Worm (Caenorhabditis elegans) whole organism, L3 larva: ENCODE data around the gene ZK666.4.

Source experiments
- R02D3.7 ChIP-seq: fragments of 150-350 bp; optimal IDR thresholded peaks from 2 replicates; lab custom pipeline; 2014; ENCODE audit warnings: missing biosample characterization, missing genetic modification characterization
- ZK546.5 ChIP-seq: sonication (generic microtip); optimal IDR thresholded peaks from 2 replicates; lab custom pipeline; 2017; ENCODE audit warnings: missing biosample characterization, missing genetic modification characterization
- aly-2 ChIP-seq: fragments of 150-350 bp; optimal IDR thresholded peaks from 2 replicates; lab custom pipeline; 2014; ENCODE audit warnings: missing biosample characterization, missing genetic modification characterization
- ama-1 ChIP-seq: fragments of 150-350 bp; optimal IDR thresholded peaks from 2 replicates; lab custom pipeline; 2018
- ceh-28 ChIP-seq: fragments of 150-350 bp; optimal IDR thresholded peaks from 2 replicates; lab custom pipeline; 2014; ENCODE audit warnings: missing biosample characterization, missing genetic modification reagents, missing genetic modification characterization
- ceh-82 ChIP-seq: fragments of 150-350 bp; optimal IDR thresholded peaks from 2 replicates; lab custom pipeline; 2014; ENCODE audit warnings: missing biosample characterization, missing genetic modification characterization
- daf-12 ChIP-seq: fragments of 150-350 bp; optimal IDR thresholded peaks from 2 replicates; lab custom pipeline; 2014; ENCODE audit warnings: missing biosample characterization, missing genetic modification reagents, missing genetic modification characterization
- egl-27 ChIP-seq: sonication (generic microtip); optimal IDR thresholded peaks from 4 replicates; lab custom pipeline; 2017; ENCODE audit warnings: missing biosample characterization, missing genetic modification reagents, missing genetic modification characterization
- egl-5 ChIP-seq: fragments of 150-350 bp; optimal IDR thresholded peaks from 2 replicates; lab custom pipeline; 2017; ENCODE audit warnings: missing biosample characterization, missing genetic modification reagents, missing genetic modification characterization, inconsistent platforms
- elt-1 ChIP-seq: fragments of 150-350 bp; optimal IDR thresholded peaks from 2 replicates; lab custom pipeline; 2014; ENCODE audit warnings: missing biosample characterization, missing genetic modification characterization
- eor-1 ChIP-seq, 2 experiments: fragments of 150-350 bp; optimal IDR thresholded peaks; 2 replicates each; lab custom pipeline; 2014 to 2018; ENCODE audit warnings: missing biosample characterization in 2 of 2, missing genetic modification characterization in 2 of 2
- fkh-10 ChIP-seq: sonication (generic microtip); optimal IDR thresholded peaks from 2 replicates; lab custom pipeline; 2017; ENCODE audit warnings: missing biosample characterization, missing genetic modification reagents, missing genetic modification characterization
- fos-1 ChIP-seq: fragments of 150-350 bp; optimal IDR thresholded peaks from 2 replicates; lab custom pipeline; 2014; ENCODE audit warnings: missing biosample characterization, missing genetic modification characterization
- hmg-11 ChIP-seq: sonication (generic microtip); optimal IDR thresholded peaks from 2 replicates; lab custom pipeline; 2016; ENCODE audit warnings: missing genetic modification characterization, missing compliant biosample characterization
- lin-15B ChIP-seq: fragments of 150-350 bp; optimal IDR thresholded peaks from 2 replicates; lab custom pipeline; 2014; ENCODE audit warnings: missing biosample characterization, missing genetic modification characterization
- lin-39 ChIP-seq: fragments of 150-350 bp; optimal IDR thresholded peaks from 2 replicates; lab custom pipeline; 2018; ENCODE audit warnings: missing biosample characterization, missing genetic modification reagents, missing genetic modification characterization
- mml-1 ChIP-seq: fragments of 150-350 bp; sonication (generic microtip); optimal IDR thresholded peaks from 3 replicates; lab custom pipeline; 2014; ENCODE audit warnings: missing biosample characterization, missing genetic modification characterization
- nfya-1 ChIP-seq: sonication (generic microtip); optimal IDR thresholded peaks from 2 replicates; lab custom pipeline; 2017; ENCODE audit warnings: missing genetic modification characterization, mild to moderate bottlenecking, missing compliant biosample characterization, antibody characterized with exemption, moderate library complexity; ENCODE audit not compliant: insufficient read depth
- nhr-11 ChIP-seq: fragments of 150-350 bp; optimal IDR thresholded peaks from 2 replicates; lab custom pipeline; 2014; ENCODE audit warnings: missing biosample characterization, missing genetic modification characterization
- nhr-23 ChIP-seq: fragments of 150-350 bp; optimal IDR thresholded peaks from 2 replicates; lab custom pipeline; 2014; ENCODE audit warnings: missing biosample characterization, missing genetic modification reagents, missing genetic modification characterization
- nhr-237 ChIP-seq: fragments of 150-350 bp; optimal IDR thresholded peaks from 2 replicates; lab custom pipeline; 2014; ENCODE audit warnings: missing biosample characterization, missing genetic modification characterization
- nhr-25 ChIP-seq: sonication (generic microtip); optimal IDR thresholded peaks from 2 replicates; lab custom pipeline; 2017; ENCODE audit warnings: missing biosample characterization, missing genetic modification characterization
- nhr-28 ChIP-seq: fragments of 150-350 bp; optimal IDR thresholded peaks from 2 replicates; lab custom pipeline; 2014; ENCODE audit warnings: missing biosample characterization, missing genetic modification characterization
- nhr-43 ChIP-seq: sonication (generic microtip); optimal IDR thresholded peaks from 2 replicates; lab custom pipeline; 2016; ENCODE audit warnings: mild to moderate bottlenecking, missing genetic modification characterization, missing compliant biosample characterization; ENCODE audit not compliant: poor library complexity, severe bottlenecking
- nhr-67 ChIP-seq: fragments of 150-350 bp; optimal IDR thresholded peaks from 2 replicates; lab custom pipeline; 2014; ENCODE audit warnings: missing biosample characterization, missing genetic modification characterization
- nhr-76 ChIP-seq: fragments of 150-350 bp; sonication (generic microtip); optimal IDR thresholded peaks from 5 replicates; lab custom pipeline; 2014; ENCODE audit warnings: missing biosample characterization, missing genetic modification characterization
- nhr-77 ChIP-seq: fragments of 150-350 bp; optimal IDR thresholded peaks from 2 replicates; lab custom pipeline; 2014; ENCODE audit warnings: missing biosample characterization, missing genetic modification characterization
- pha-4 ChIP-seq: fragments of 150-350 bp; optimal IDR thresholded peaks from 2 replicates; lab custom pipeline; 2014; ENCODE audit warnings: missing biosample characterization, missing genetic modification reagents, missing genetic modification characterization
- sea-2 ChIP-seq: fragments of 150-350 bp; sonication (generic microtip); optimal IDR thresholded peaks from 4 replicates; lab custom pipeline; 2014; ENCODE audit warnings: missing biosample characterization, missing genetic modification reagents, missing genetic modification characterization
- skn-1 ChIP-seq: fragments of 150-350 bp; optimal IDR thresholded peaks from 2 replicates; lab custom pipeline; 2014; ENCODE audit warnings: missing biosample characterization, missing genetic modification characterization
- tbx-2 ChIP-seq: sonication (generic microtip); optimal IDR thresholded peaks from 2 replicates; lab custom pipeline; 2016; ENCODE audit warnings: mild to moderate bottlenecking, missing genetic modification characterization, missing compliant biosample characterization
- unc-39 ChIP-seq: sonication (generic microtip); optimal IDR thresholded peaks from 4 replicates; lab custom pipeline; 2017; ENCODE audit warnings: missing biosample characterization, missing genetic modification characterization
- zag-1 ChIP-seq: fragments of 150-350 bp; optimal IDR thresholded peaks from 2 replicates; lab custom pipeline; 2014; ENCODE audit warnings: missing biosample characterization, missing genetic modification characterization
- ztf-11 ChIP-seq: fragments of 150-350 bp; optimal IDR thresholded peaks from 2 replicates; lab custom pipeline; 2014; ENCODE audit warnings: missing biosample characterization, missing genetic modification characterization
- ztf-4 ChIP-seq: fragments of 150-350 bp; optimal IDR thresholded peaks from 2 replicates; lab custom pipeline; 2014; ENCODE audit warnings: missing biosample characterization, missing genetic modification characterization

The ZK666.4 gene

ce11 chrII:10505949-10506348, 28.9 kb downstream of the ZK666.4 start:
- TF ChIP-seq nhr-11 (tag; lab: Kevin White, UChicago) (no peak), mml-1 (no peak), aly-2 (tag; lab: Kevin White, UChicago) (no peak), nhr-25 (tag; lab: Kevin White, UChicago) (peak; percentile 73), nhr-67 (tag; lab: Kevin White, UChicago) (no peak), skn-1 (tag; lab: Kevin White, UChicago) (no peak), R02D3.7 (tag; lab: Kevin White, UChicago) (no peak), ama-1 (lab: Kevin White, UChicago) (no peak), nfya-1 (no peak), nhr-23 (tag; lab: Kevin White, UChicago) (peak; percentile 46)
- TF ChIP-seq, all 47 proteins: peak for 2

DNA sequence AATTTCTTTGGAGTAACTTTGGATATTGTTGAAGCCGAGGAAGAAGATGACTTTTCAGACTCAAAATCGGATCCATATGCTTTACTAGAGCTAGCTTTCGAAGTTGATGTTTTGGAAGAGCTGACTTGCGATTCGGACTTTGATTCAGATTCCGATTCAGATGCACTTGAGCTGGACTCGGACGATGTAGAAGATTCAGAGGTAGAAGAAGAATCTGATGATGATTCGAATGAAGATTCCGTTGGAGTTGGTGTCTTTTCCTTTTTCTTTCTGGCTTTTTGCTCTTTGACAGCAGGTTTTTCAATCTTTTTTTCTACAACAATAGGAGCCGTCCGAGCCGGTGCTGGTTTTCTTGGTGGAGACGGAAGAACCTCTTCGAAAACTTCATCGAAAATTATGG, 30.8 kb downstream of the ZK666.4 start:
- TF ChIP-seq ztf-4 (tag; lab: Kevin White, UChicago) (no peak), ZK546.5 (tag; lab: Kevin White, UChicago) (no peak), egl-5 (tag; lab: Kevin White, UChicago) (no peak), fkh-10 (GFP tag; lab: Kevin White, UChicago) (no peak), nhr-77 (no peak), ceh-82 (tag; lab: Kevin White, UChicago) (no peak), sea-2 (GFP tag; lab: Kevin White, UChicago) (no peak), eor-1 (tag; optimal IDR thresholded peaks at IDR 0.05; lab: Kevin White, UChicago) (no peak), ama-1 (lab: Kevin White, UChicago) (no peak), nhr-76 (tag; lab: Kevin White, UChicago) (no peak), pha-4 (tag; lab: Kevin White, UChicago) (no peak), egl-27 (tag; lab: Kevin White, UChicago) (no peak)

DNA sequence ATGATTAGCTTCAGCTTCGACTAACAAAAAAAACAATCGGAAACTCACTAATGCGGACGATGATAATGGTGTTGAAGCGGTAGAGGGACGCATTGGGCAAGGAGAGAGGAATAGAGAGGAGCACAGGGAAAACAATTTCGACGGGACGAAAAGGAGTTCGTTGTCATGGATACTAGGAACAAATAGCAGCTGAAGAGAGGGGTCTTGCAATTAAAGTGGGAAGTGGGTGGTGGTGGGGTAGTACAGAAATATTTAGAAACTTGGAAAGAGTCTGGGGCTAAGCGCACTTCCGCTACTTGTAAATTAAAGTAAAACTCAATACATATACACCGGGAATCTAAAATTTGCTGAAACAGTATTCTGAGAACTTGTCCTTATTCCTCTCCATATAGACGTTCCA, 32.7 kb downstream of the ZK666.4 start, which contains the start of gene F59B10.2:
Gene F59B10.2, minus strand, starts transcription at position 101 of the 400 bp plus-strand sequence.
- TF ChIP-seq fos-1 (tag; lab: Kevin White, UChicago) (no peak), nhr-28 (tag; lab: Kevin White, UChicago) (no peak), lin-39 (tag; lab: Kevin White, UChicago) (no peak), egl-27 (tag; lab: Kevin White, UChicago) (no peak), nhr-11 (tag; lab: Kevin White, UChicago) (no peak), skn-1 (tag; lab: Kevin White, UChicago) (no peak), R02D3.7 (tag; lab: Kevin White, UChicago) (no peak), ztf-11 (tag; lab: Kevin White, UChicago) (no peak), nhr-77 (no peak), tbx-2 (no peak), sea-2 (GFP tag; lab: Kevin White, UChicago) (no peak), elt-1 (tag; lab: Kevin White, UChicago) (no peak), nhr-237 (tag; lab: Kevin White, UChicago) (no peak), aly-2 (tag; lab: Kevin White, UChicago) (no peak), hmg-11 (tag; lab: Kevin White, UChicago) (no peak), ceh-28 (tag; lab: Kevin White, UChicago) (no peak), lin-15B (tag; lab: Kevin White, UChicago) (no peak), fkh-10 (GFP tag; lab: Kevin White, UChicago) (no peak)

DNA sequence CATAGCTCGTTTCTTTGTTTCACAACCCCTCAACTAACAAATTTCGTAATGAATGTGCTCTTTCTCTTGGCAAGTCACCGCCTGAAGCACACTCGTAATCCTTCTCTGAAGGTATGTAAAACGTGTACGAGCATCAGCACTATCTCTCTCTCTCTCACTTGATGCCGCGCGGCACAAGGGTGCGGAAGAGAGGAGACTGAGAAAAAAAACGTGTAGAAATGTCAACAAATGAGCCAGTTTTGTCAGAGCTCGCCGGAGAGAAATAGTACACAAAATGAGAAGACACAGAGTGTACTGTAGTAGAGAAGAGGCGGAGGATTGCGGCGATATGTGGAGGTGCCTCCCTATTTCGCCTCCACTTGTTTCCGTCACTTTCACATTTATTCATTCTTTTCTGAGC, 33.2 kb downstream of the ZK666.4 start, which contains the start of gene F59B10.3:
Gene F59B10.3, plus strand, starts transcription at position 301 of the 400 bp plus-strand sequence.
- TF ChIP-seq daf-12 (no peak), pha-4 (tag; lab: Kevin White, UChicago) (peak; percentile 63)

DNA sequence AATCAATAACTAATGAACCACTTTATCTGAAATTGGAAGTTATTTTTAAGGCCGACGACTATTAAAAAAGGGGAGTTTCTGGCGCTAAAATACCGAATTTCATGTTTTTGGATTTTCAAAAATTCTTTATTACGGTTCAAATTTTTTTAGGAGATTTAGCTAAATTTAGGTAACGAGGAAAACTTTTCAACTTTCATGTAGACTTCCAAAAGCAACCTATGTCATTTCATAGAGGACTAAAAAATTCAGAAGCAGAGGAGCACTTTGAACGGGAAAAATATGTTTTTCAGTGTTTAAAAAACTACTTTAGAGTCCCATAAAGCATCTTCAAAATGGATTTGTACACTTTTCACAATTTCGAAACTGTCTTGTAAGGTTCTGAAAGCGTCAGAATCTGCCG, 36.3 kb downstream of the ZK666.4 start:
- TF ChIP-seq nhr-43, result no peak
- no peak for TF ChIP-seq nhr-77
- no peak for TF ChIP-seq ztf-11 (tag; lab: Kevin White, UChicago)
- TF ChIP-seq R02D3.7 (tag; lab: Kevin White, UChicago), result no peak
- no peak for TF ChIP-seq unc-39 (tag; lab: Kevin White, UChicago)
- TF ChIP-seq egl-5 (tag; lab: Kevin White, UChicago), result no peak
- TF ChIP-seq zag-1 (tag; lab: Kevin White, UChicago), result no peak
- TF ChIP-seq, all 47 proteins: peak for 0
